Fruit fly (Drosophila melanogaster): Measurements from ENCODE around the gene CG11619.

DNA sequence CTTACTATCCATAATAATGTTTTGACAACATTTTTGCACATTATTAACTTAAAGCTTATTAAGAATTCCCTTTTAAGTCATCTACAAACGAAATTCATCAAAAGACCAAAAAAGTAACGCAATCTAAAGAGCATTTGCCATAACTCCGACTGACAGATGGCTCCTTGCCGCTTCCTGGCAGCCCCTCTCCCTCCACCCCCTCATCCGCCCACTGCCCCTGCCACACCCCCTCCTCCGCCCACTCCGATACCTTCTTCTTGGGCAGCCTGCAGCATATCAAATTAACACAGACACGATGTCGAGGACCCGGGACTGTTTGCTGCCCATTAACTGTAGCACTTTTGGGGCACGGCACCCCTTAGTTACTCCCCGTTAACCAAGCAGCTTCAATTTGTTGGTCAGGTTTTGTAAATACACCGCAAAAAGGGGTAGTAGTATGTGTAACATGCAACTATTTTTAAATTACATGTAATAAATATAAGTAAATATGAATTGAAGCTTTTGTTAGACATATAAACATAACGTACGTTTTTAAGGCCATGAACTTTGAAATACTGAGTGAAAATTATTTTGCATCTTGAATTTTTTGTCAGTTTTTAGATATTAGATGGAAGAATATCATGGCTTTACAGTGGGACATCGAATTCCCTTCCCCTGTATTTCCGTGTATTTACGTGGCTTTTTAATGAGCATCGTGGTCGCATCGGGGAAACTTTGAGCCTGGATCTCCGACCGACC, 47.2 kb upstream of the CG11619 start:
- TF ChIP-seq CG8478 (optimal IDR thresholded peaks at IDR 0.05), result no peak
- no peak for TF ChIP-seq CTCF (optimal IDR thresholded peaks at IDR 0.05)
